Worm (Caenorhabditis elegans) whole organism, L1 larva: ENCODE measurements around the gene Y73B6BL.288.

Experiments used
- C04F5.9 ChIP-seq: sonication (generic microtip); optimal IDR thresholded peaks from 2 replicates; lab custom pipeline; 2016; ENCODE audit warnings: missing genetic modification characterization, missing compliant biosample characterization
- C34B4.2 ChIP-seq: sonication (generic microtip); optimal IDR thresholded peaks from 2 replicates; lab custom pipeline; 2017; ENCODE audit warnings: mild to moderate bottlenecking, missing genetic modification characterization, missing compliant biosample characterization
- aha-1 ChIP-seq: fragments of 150-350 bp; optimal IDR thresholded peaks from 2 replicates; lab custom pipeline; 2014; ENCODE audit warnings: missing biosample characterization, missing genetic modification characterization
- blmp-1 ChIP-seq: fragments of 150-350 bp; optimal IDR thresholded peaks from 2 replicates; lab custom pipeline; 2014; ENCODE audit warnings: missing biosample characterization, missing genetic modification characterization
- dsc-1 ChIP-seq: sonication (generic microtip); optimal IDR thresholded peaks from 2 replicates; lab custom pipeline; 2016; ENCODE audit warnings: mild to moderate bottlenecking, missing genetic modification characterization, missing compliant biosample characterization
- efl-1 ChIP-seq, 4 experiments: fragments of 150-350 bp; optimal IDR thresholded peaks in 3 of 4; peaks in 1 of 4; 1 replicate in 1 of 4; 2 replicates in 3 of 4; lab custom pipeline; 2014; ENCODE audit warnings: missing biosample characterization in 2 of 4, missing genetic modification characterization in 2 of 4, missing genetic modification reagents in 2 of 4
- efl-3 ChIP-seq: fragments of 200-800 bp; sonication (Bioruptor generic); optimal IDR thresholded peaks from 2 replicates; lab custom pipeline; 2018; ENCODE audit warnings: mild to moderate bottlenecking, missing genetic modification characterization, missing compliant biosample characterization
- egl-13 ChIP-seq: sonication (generic microtip); optimal IDR thresholded peaks from 2 replicates; lab custom pipeline; 2016; ENCODE audit warnings: missing genotype, missing genetic modification reagents, missing genetic modification characterization, missing compliant biosample characterization
- elt-2 ChIP-seq: sonication (generic microtip); optimal IDR thresholded peaks from 2 replicates; lab custom pipeline; 2016; ENCODE audit warnings: missing genetic modification characterization, mild to moderate bottlenecking, inconsistent platforms, missing compliant biosample characterization, missing genetic modification reagents
- elt-3 ChIP-seq, 6 experiments: fragments of 150-350 bp in 1 of 6; sonication (generic microtip); optimal IDR thresholded peaks; 2 replicates each; lab custom pipeline; 2017 to 2018; ENCODE audit warnings: missing biosample characterization in 6 of 6, missing genetic modification characterization in 6 of 6, inconsistent platforms in 1 of 6
- ets-5 ChIP-seq: fragments of 200-800 bp; sonication (Bioruptor generic); IDR thresholded peaks from 2 replicates; pipeline ENCODE4 v1.3.6; 2022; ENCODE audit warnings: missing genetic modification characterization, missing compliant biosample characterization
- fkh-10 ChIP-seq: sonication (generic microtip); optimal IDR thresholded peaks from 2 replicates; lab custom pipeline; 2017; ENCODE audit warnings: missing biosample characterization, missing genetic modification reagents, missing genetic modification characterization
- fkh-8 ChIP-seq: sonication (generic microtip); optimal IDR thresholded peaks from 2 replicates; lab custom pipeline; 2016; ENCODE audit warnings: mild to moderate bottlenecking, missing genetic modification characterization, missing compliant biosample characterization
- fos-1 ChIP-seq: fragments of 150-350 bp; optimal IDR thresholded peaks from 2 replicates; lab custom pipeline; 2014; ENCODE audit warnings: missing biosample characterization, missing genetic modification characterization
- hlh-17 ChIP-seq: fragments of 200-800 bp; sonication (Bioruptor generic); optimal IDR thresholded peaks from 2 replicates; lab custom pipeline; 2018; ENCODE audit warnings: missing genetic modification characterization, mild to moderate bottlenecking, missing compliant biosample characterization, moderate library complexity, borderline replicate concordance
- isw-1 ChIP-seq: fragments of 200-800 bp; sonication (Bioruptor generic); IDR thresholded peaks from 2 replicates; pipeline ENCODE4 v1.3.6; 2022; ENCODE audit warnings: missing genetic modification characterization, missing compliant biosample characterization
- jun-1 ChIP-seq: fragments of 150-350 bp; optimal IDR thresholded peaks from 2 replicates; lab custom pipeline; 2014; ENCODE audit warnings: missing biosample characterization, missing genetic modification reagents, missing genetic modification characterization
- lin-14 ChIP-seq: fragments of 200-800 bp; sonication (Bioruptor generic); optimal IDR thresholded peaks from 2 replicates; lab custom pipeline; 2018; ENCODE audit warnings: mild to moderate bottlenecking, missing genetic modification characterization, moderate library complexity, missing compliant biosample characterization
- lin-39 ChIP-seq: fragments of 150-350 bp; optimal IDR thresholded peaks from 2 replicates; lab custom pipeline; 2014; ENCODE audit warnings: missing biosample characterization, missing genetic modification reagents, missing genetic modification characterization
- lsy-2 ChIP-seq, 2 experiments: fragments of 150-350 bp; optimal IDR thresholded peaks; 2 replicates each; lab custom pipeline; 2014; ENCODE audit warnings: missing biosample characterization in 2 of 2, missing genetic modification characterization in 2 of 2
- mef-2 ChIP-seq: fragments of 150-350 bp; optimal IDR thresholded peaks from 2 replicates; lab custom pipeline; 2014; ENCODE audit warnings: missing biosample characterization, missing genetic modification characterization
- nhr-11 ChIP-seq: fragments of 150-350 bp; optimal IDR thresholded peaks from 2 replicates; lab custom pipeline; 2014; ENCODE audit warnings: missing biosample characterization, missing genetic modification characterization
- nhr-19 ChIP-seq: fragments of 200-800 bp; sonication (Bioruptor generic); conservative IDR thresholded peaks from 2 replicates; pipeline ENCODE4 v1.3.6; 2022; ENCODE audit warnings: missing genetic modification characterization, missing compliant biosample characterization
- nhr-237 ChIP-seq: fragments of 150-350 bp; optimal IDR thresholded peaks from 2 replicates; lab custom pipeline; 2014; ENCODE audit warnings: missing biosample characterization, missing genetic modification characterization
- nhr-47 ChIP-seq: sonication (generic microtip); optimal IDR thresholded peaks from 2 replicates; lab custom pipeline; 2016; ENCODE audit warnings: mild to moderate bottlenecking, missing genetic modification characterization, moderate library complexity, missing compliant biosample characterization
- nhr-71 ChIP-seq: sonication (generic microtip); optimal IDR thresholded peaks from 2 replicates; lab custom pipeline; 2016; ENCODE audit warnings: mild to moderate bottlenecking, missing genetic modification characterization, moderate library complexity, missing compliant biosample characterization
- nhr-76 ChIP-seq: sonication (generic microtip); optimal IDR thresholded peaks from 2 replicates; lab custom pipeline; 2017; ENCODE audit warnings: missing biosample characterization, missing genetic modification characterization
- nhr-77 ChIP-seq: fragments of 150-350 bp; optimal IDR thresholded peaks from 2 replicates; lab custom pipeline; 2014; ENCODE audit warnings: missing biosample characterization, missing genetic modification characterization
- nhr-84 ChIP-seq: sonication (generic microtip); optimal IDR thresholded peaks from 2 replicates; lab custom pipeline; 2017; ENCODE audit warnings: missing biosample characterization, missing genetic modification characterization
- nhr-90 ChIP-seq: sonication (generic microtip); optimal IDR thresholded peaks from 2 replicates; lab custom pipeline; 2016; ENCODE audit warnings: mild to moderate bottlenecking, missing genetic modification characterization, missing compliant biosample characterization; ENCODE audit not compliant: poor library complexity
- pax-3 ChIP-seq: fragments of 200-800 bp; sonication (Bioruptor generic); optimal IDR thresholded peaks from 2 replicates; lab custom pipeline; 2018; ENCODE audit warnings: mild to moderate bottlenecking, missing genetic modification characterization, moderate library complexity, missing compliant biosample characterization
- sox-4 ChIP-seq: sonication (generic microtip); optimal IDR thresholded peaks from 2 replicates; lab custom pipeline; 2016; ENCODE audit warnings: missing genetic modification characterization, missing compliant biosample characterization
- sptf-1 ChIP-seq: fragments of 150-350 bp; optimal IDR thresholded peaks from 2 replicates; lab custom pipeline; 2014; ENCODE audit warnings: missing biosample characterization, missing genetic modification characterization
- sup-37 ChIP-seq: fragments of 200-800 bp; sonication (Bioruptor generic); optimal IDR thresholded peaks from 2 replicates; lab custom pipeline; 2018; ENCODE audit warnings: mild to moderate bottlenecking, missing genetic modification characterization, missing compliant biosample characterization
- swsn-7 ChIP-seq: sonication (generic microtip); optimal IDR thresholded peaks from 2 replicates; lab custom pipeline; 2016; ENCODE audit warnings: missing genetic modification characterization, missing compliant biosample characterization
- unc-98 ChIP-seq: fragments of 200-800 bp; sonication (Bioruptor generic); IDR thresholded peaks from 2 replicates; pipeline ENCODE4 v1.3.6; 2022; ENCODE audit warnings: missing genetic modification characterization, missing compliant biosample characterization
- ztf-11 ChIP-seq, 2 experiments: sonication (generic microtip); optimal IDR thresholded peaks; 2 replicates each; lab custom pipeline; 2016 to 2017; ENCODE audit warnings: missing genetic modification characterization in 2 of 2, missing biosample characterization in 1 of 2, missing compliant biosample characterization in 1 of 2
- ztf-4 ChIP-seq: fragments of 150-350 bp; optimal IDR thresholded peaks from 2 replicates; lab custom pipeline; 2014; ENCODE audit warnings: missing biosample characterization, missing genetic modification characterization

Gene Y73B6BL.288

DNA sequence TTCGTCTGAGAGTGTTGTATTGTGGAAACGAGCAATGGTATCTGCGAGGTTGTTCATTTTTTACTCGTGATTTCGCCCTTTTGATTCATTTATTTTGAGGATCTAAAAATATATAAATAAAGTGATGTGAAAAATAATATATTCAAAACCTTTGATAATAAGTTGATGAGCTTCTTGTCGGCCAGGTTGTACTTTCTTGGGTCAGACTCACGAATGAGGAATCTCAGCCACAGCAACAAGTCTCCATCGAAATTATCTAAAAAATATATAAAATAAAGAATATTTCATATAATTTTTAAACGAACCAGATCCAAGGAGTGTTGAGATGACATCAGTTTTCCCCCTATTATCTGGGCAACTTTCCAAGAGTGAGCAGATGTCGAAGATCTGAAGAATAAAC, at the start of gene Y73B6BL.288:
TSS of gene Y73B6BL.288 (minus strand) at position 101 of the 400 bp plus-strand sequence.
- TF ChIP-seq hlh-17 (GFP tag; lab: Kevin White, UChicago) (no peak), C04F5.9 (tag; lab: Kevin White, UChicago) (no peak), ets-5 (GFP tag; lab: Robert Waterston, UW) (no peak), unc-98 (GFP tag; lab: Robert Waterston, UW) (no peak), nhr-19 (GFP tag; lab: Robert Waterston, UW) (no peak), egl-13 (no peak), lin-14 (GFP tag; lab: Kevin White, UChicago) (no peak), C34B4.2 (tag; lab: Kevin White, UChicago) (no peak), lsy-2 (tag; optimal IDR thresholded peaks at IDR 0.05; lab: Kevin White, UChicago) (no peak), sup-37 (GFP tag; lab: Kevin White, UChicago) (no peak), mef-2 (tag; lab: Kevin White, UChicago) (no peak), ztf-4 (tag; lab: Kevin White, UChicago) (no peak)

DNA sequence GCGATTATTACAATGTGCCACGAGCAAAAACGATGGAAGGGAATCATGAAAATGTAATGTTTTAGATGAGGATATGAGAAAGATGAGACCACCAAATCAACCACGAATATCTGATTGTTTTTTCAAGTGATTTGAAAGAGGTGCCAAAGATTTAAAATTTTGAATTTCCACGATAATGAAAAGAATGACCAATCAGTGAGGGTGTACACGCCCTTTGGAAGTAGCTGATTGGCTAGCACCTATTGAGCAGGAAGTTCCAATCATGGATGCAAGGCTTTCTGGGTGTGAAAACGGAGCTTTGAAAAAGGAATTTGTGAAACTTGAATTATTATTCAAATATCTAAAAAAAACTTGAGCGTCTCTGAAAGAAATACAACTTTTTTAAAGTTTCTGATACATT, 49.2 kb upstream of the Y73B6BL.288 start:
- no peak for TF ChIP-seq lsy-2 (tag; optimal IDR thresholded peaks at IDR 0.05; lab: Kevin White, UChicago)
- no peak for TF ChIP-seq nhr-76 (tag; lab: Kevin White, UChicago)
- TF ChIP-seq ztf-11 (tag; optimal IDR thresholded peaks at IDR 0.05; lab: Kevin White, UChicago): no peak
- no peak for TF ChIP-seq elt-2 (tag; lab: Kevin White, UChicago)
- TF ChIP-seq C04F5.9 (tag; lab: Kevin White, UChicago): no peak
- TF ChIP-seq nhr-77 (tag; lab: Kevin White, UChicago): no peak
- TF ChIP-seq mef-2 (tag; lab: Kevin White, UChicago): no peak
- no peak for TF ChIP-seq efl-1 (optimal IDR thresholded peaks at IDR 0.05; lab: Kevin White, UChicago)
- no peak for TF ChIP-seq efl-1 (GFP tag; optimal IDR thresholded peaks at IDR 0.05 in 1 of 2; lab: Kevin White, UChicago)
- TF ChIP-seq nhr-84: no peak

DNA sequence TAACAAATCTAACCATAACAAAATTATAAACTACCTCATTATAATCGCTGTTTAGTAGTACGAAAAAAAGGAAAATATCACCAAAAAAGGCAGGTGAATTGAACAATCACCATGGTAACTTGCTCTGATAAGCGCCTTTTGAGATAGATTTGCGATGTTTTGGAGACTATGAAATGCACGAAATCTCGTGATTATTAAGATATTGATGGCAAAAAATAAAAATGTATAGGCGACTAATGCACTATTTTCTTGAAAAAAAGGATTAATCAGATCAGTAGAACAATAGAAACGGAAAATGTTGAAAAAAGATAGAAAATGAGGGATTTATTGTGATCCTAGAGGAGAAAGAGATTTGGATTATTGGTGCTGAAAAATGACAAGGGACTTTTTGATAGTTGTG, 46.2 kb upstream of the Y73B6BL.288 start:
- TF ChIP-seq elt-3 (tag; optimal IDR thresholded peaks at IDR 0.05; lab: Kevin White, UChicago) (no peak), fkh-8 (peak; percentile 68), swsn-7 (no peak), jun-1 (tag; lab: Kevin White, UChicago) (no peak), dsc-1 (tag; lab: Kevin White, UChicago) (peak; percentile 80), pax-3 (peak; percentile 47), fkh-10 (GFP tag; lab: Kevin White, UChicago) (no peak)

DNA sequence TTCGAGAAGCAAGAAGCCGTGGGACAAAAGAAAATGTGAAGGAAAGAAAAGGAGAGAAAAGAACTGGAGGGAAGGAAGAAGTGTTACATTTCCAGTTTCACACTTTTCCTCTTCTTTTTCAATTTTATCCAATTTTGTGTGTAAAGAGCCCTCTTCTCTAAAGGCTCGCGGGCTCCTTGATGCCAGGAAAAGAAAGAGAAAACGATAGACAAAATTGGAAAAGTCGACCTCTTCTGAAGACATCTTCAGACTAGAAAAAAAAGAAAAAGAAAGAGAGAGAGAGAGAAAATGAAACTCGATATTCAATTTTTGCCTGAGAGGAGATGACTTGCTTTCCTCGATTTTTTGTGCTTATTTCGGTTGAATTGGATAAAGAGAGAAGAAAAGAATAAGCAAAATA, 42.7 kb upstream of the Y73B6BL.288 start:
- TF ChIP-seq fkh-10 (GFP tag; lab: Kevin White, UChicago) (peak; percentile 81), sptf-1 (tag; lab: Kevin White, UChicago) (no peak), lin-14 (GFP tag; lab: Kevin White, UChicago) (peak; percentile 54)

DNA sequence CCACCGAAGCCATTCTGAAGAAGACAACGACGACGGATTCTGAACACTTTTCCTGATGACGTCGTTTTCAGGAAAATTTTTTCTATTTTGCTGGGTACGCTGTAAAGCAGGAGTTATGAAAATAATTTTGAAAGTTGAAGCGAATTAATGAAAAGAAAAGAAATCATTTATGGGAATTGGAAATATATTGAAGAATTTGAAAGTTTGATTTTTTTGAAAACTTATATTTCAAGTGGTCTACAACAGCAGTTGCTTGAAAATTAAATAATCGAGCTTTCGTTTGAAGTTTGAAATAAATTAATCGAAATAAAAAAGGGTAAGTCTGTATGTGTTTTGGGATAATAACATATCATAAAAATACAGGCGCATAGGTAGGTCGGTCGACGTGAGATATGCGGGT, 41.6 kb upstream of the Y73B6BL.288 start, which contains the start of gene shl-1:
TSS of gene shl-1 (minus strand) at position 101 of the 400 bp plus-strand sequence.
- no peak for TF ChIP-seq isw-1 (GFP tag; lab: Robert Waterston, UW)
- no peak for TF ChIP-seq nhr-11 (tag; lab: Kevin White, UChicago)

DNA sequence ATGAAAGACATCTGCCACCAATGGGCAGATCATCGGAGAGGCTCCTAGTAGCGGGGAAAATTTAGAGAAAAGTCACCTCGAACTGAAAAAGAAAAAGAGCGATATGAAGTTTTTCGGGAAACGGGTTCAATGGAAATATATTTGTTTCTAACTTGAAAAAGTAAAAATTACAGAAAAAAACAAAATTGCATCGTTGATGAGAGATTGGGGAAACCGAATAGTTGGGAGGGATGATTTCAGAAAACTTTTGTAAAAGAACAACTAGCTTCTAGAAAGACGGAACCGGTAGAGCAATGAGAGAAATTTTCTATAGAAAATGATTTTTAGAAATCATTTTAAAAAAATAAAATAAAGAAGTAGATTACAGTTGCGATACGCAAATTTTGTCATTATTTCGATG, 36.1 kb upstream of the Y73B6BL.288 start:
- TF ChIP-seq elt-2 (tag; lab: Kevin White, UChicago) (no peak), pax-3 (no peak), nhr-237 (tag; lab: Kevin White, UChicago) (no peak), nhr-47 (no peak), blmp-1 (tag; lab: Kevin White, UChicago) (no peak), ztf-4 (tag; lab: Kevin White, UChicago) (no peak), nhr-90 (tag; lab: Kevin White, UChicago) (no peak), lin-39 (no peak), fos-1 (tag; lab: Kevin White, UChicago) (no peak), efl-3 (GFP tag; lab: Kevin White, UChicago) (no peak), isw-1 (GFP tag; lab: Robert Waterston, UW) (no peak), nhr-71 (tag; lab: Kevin White, UChicago) (no peak), sox-4 (no peak), aha-1 (no peak)
- TF ChIP-seq, all 84 proteins: peak for 0
